Fruit fly (Drosophila melanogaster) whole organism, embryonic: ENCODE results near the gene Ku80.
A peak's percentile ranks its signal among the peaks of the same experiment; 100 is the strongest.

Experiments
- Bdp1 ChIP-seq: fragments of 200-800 bp; sonication (Bioruptor generic); optimal IDR thresholded peaks from 3 replicates; lab custom pipeline; 2016; ENCODE audit warnings: missing biosample characterization, missing genetic modification characterization
- CG10959 ChIP-seq: fragments of 200-800 bp; sonication (Bioruptor generic); IDR thresholded peaks from 2 replicates; pipeline ENCODE4 v1.3.6; 2022; ENCODE audit warnings: missing biosample characterization, missing genetic modification characterization
- CG11398 ChIP-seq: fragments of 200-800 bp; sonication (Bioruptor generic); optimal IDR thresholded peaks from 2 replicates; lab custom pipeline; 2016; ENCODE audit warnings: missing biosample characterization, missing genetic modification characterization
- CG13424 ChIP-seq: fragments of 200-800 bp; sonication (Bioruptor generic); optimal IDR thresholded peaks from 2 replicates; lab custom pipeline; 2019; ENCODE audit warnings: missing biosample characterization, mild to moderate bottlenecking, missing genetic modification characterization, moderate library complexity
- CG13894 ChIP-seq: fragments of 200-800 bp; sonication (Bioruptor generic); optimal IDR thresholded peaks from 3 replicates; lab custom pipeline; 2018; ENCODE audit warnings: missing biosample characterization, mild to moderate bottlenecking, missing genetic modification characterization, moderate library complexity
- CG15269 ChIP-seq: fragments of 200-800 bp; sonication (Bioruptor generic); optimal IDR thresholded peaks from 2 replicates; lab custom pipeline; 2018; ENCODE audit warnings: missing biosample characterization, mild to moderate bottlenecking, missing genetic modification characterization, moderate library complexity
- CG30020 ChIP-seq: fragments of 200-800 bp; optimal IDR thresholded peaks from 2 replicates; lab custom pipeline; 2019; ENCODE audit warnings: missing biosample characterization, mild to moderate bottlenecking, missing genetic modification characterization, moderate library complexity
- CG32772 ChIP-seq: fragments of 200-800 bp; sonication (Bioruptor generic); IDR thresholded peaks from 2 replicates; pipeline ENCODE4 v1.3.6; 2022; ENCODE audit warnings: missing biosample characterization, missing genetic modification characterization
- CG43689 ChIP-seq: fragments of 200-800 bp; sonication (Bioruptor generic); IDR thresholded peaks from 2 replicates; pipeline ENCODE4 v1.3.6; 2022; ENCODE audit warnings: missing biosample characterization, missing genetic modification characterization
- CG4404 ChIP-seq: fragments of 200-800 bp; sonication (Bioruptor generic); IDR thresholded peaks from 2 replicates; pipeline ENCODE4 v1.3.6; 2022; ENCODE audit warnings: missing biosample characterization, missing genetic modification characterization
- CG8089 ChIP-seq: fragments of 200-800 bp; sonication (Bioruptor generic); optimal IDR thresholded peaks from 3 replicates; lab custom pipeline; 2016; ENCODE audit warnings: missing biosample characterization, missing genetic modification characterization
- CG9797 ChIP-seq: fragments of 200-800 bp; sonication (Bioruptor generic); optimal IDR thresholded peaks from 3 replicates; lab custom pipeline; 2018; ENCODE audit warnings: missing biosample characterization, mild to moderate bottlenecking, missing genetic modification characterization
- CTCF ChIP-seq: fragments of 200-800 bp; sonication (Bioruptor generic); optimal IDR thresholded peaks from 2 replicates; lab custom pipeline; 2017; ENCODE audit warnings: missing biosample characterization, mild to moderate bottlenecking, missing genetic modification characterization, moderate library complexity
- Camta ChIP-seq: fragments of 200-800 bp; sonication (Bioruptor generic); optimal IDR thresholded peaks from 2 replicates; lab custom pipeline; 2016; ENCODE audit warnings: missing biosample characterization, missing genetic modification characterization
- Dll ChIP-seq: fragments of 200-800 bp; sonication (Bioruptor generic); IDR thresholded peaks from 4 replicates; pipeline ENCODE4 v1.3.6; 2022; ENCODE audit warnings: missing biosample characterization, missing genetic modification characterization; ENCODE audit not compliant: partially characterized antibody
- Doc3 ChIP-seq: fragments of 200-800 bp; sonication (Bioruptor generic); IDR thresholded peaks from 3 replicates; pipeline ENCODE4 v1.3.6; 2022; ENCODE audit warnings: missing biosample characterization, missing genetic modification characterization; ENCODE audit not compliant: partially characterized antibody
- E2f2 ChIP-seq: fragments of 200-800 bp; sonication (Bioruptor generic); IDR thresholded peaks from 2 replicates; pipeline ENCODE4 v1.3.6; 2022; ENCODE audit warnings: missing biosample characterization, missing genetic modification characterization
- Ets97D ChIP-seq: fragments of 200-800 bp; sonication (Bioruptor generic); optimal IDR thresholded peaks from 3 replicates; lab custom pipeline; 2016; ENCODE audit warnings: missing biosample characterization, missing genetic modification characterization
- Hmr ChIP-seq: fragments of 200-800 bp; sonication (Bioruptor generic); optimal IDR thresholded peaks from 3 replicates; lab custom pipeline; 2017; ENCODE audit warnings: mild to moderate bottlenecking, missing biosample characterization, missing genetic modification reagents, missing genetic modification characterization
- Hr3 ChIP-seq: fragments of 200-800 bp; sonication (Bioruptor generic); optimal IDR thresholded peaks from 3 replicates; lab custom pipeline; 2016; ENCODE audit warnings: missing biosample characterization, missing genetic modification characterization
- NfI ChIP-seq: fragments of 200-800 bp; sonication (Bioruptor generic); optimal IDR thresholded peaks from 3 replicates; lab custom pipeline; 2018; ENCODE audit warnings: missing biosample characterization, mild to moderate bottlenecking, missing genetic modification characterization, moderate library complexity
- Oaz ChIP-seq: fragments of 200-800 bp; sonication (Bioruptor generic); IDR thresholded peaks from 2 replicates; pipeline ENCODE4 v1.3.6; 2022; ENCODE audit warnings: missing biosample characterization, missing genetic modification characterization
- Optix ChIP-seq: fragments of 200-800 bp; sonication (Bioruptor generic); IDR thresholded peaks from 3 replicates; pipeline ENCODE4 v1.3.6; 2022; ENCODE audit warnings: missing biosample characterization, missing genetic modification characterization
- Ptx1 ChIP-seq: fragments of 200-800 bp; sonication (Bioruptor generic); IDR thresholded peaks from 2 replicates; pipeline ENCODE4 v1.3.6; 2022; ENCODE audit warnings: missing biosample characterization, missing genetic modification characterization
- Six4 ChIP-seq: fragments of 200-800 bp; sonication (Bioruptor generic); optimal IDR thresholded peaks from 2 replicates; lab custom pipeline; 2016; ENCODE audit warnings: missing biosample characterization, missing genetic modification characterization
- abd-A ChIP-seq: fragments of 200-800 bp; sonication (Bioruptor generic); optimal IDR thresholded peaks from 3 replicates; lab custom pipeline; 2019; ENCODE audit warnings: missing biosample characterization, mild to moderate bottlenecking, missing genetic modification characterization, moderate library complexity
- amos ChIP-seq: fragments of 200-800 bp; sonication (Bioruptor generic); IDR thresholded peaks from 2 replicates; pipeline ENCODE4 v1.3.6; 2022; ENCODE audit warnings: missing biosample characterization, missing genetic modification characterization; ENCODE audit not compliant: partially characterized antibody
- bsh ChIP-seq, 2 experiments: fragments of 200-800 bp; sonication (Bioruptor generic); optimal IDR thresholded peaks; 2 replicates each; lab custom pipeline; 2017 to 2018; ENCODE audit warnings: mild to moderate bottlenecking in 2 of 2, missing biosample characterization in 2 of 2, missing genetic modification characterization in 2 of 2, moderate library complexity in 1 of 2
- danr ChIP-seq: fragments of 200-800 bp; sonication (Bioruptor generic); IDR thresholded peaks from 2 replicates; pipeline ENCODE4 v1.3.6; 2022; ENCODE audit warnings: missing biosample characterization, missing genetic modification characterization
- dmrt11E ChIP-seq: fragments of 200-800 bp; sonication (Bioruptor generic); optimal IDR thresholded peaks from 3 replicates; lab custom pipeline; 2018; ENCODE audit warnings: missing biosample characterization, mild to moderate bottlenecking, missing genetic modification characterization, moderate library complexity
- fu2 ChIP-seq: fragments of 200-800 bp; sonication (Bioruptor generic); optimal IDR thresholded peaks from 2 replicates; lab custom pipeline; 2016; ENCODE audit warnings: missing biosample characterization, missing genetic modification characterization
- hb ChIP-seq: fragments of 200-800 bp; sonication (Bioruptor generic); IDR thresholded peaks from 3 replicates; pipeline ENCODE4 v1.3.6; 2022; ENCODE audit warnings: missing biosample characterization, missing genetic modification characterization; ENCODE audit not compliant: partially characterized antibody
- hbn ChIP-seq: fragments of 200-800 bp; sonication (Bioruptor generic); IDR thresholded peaks from 2 replicates; pipeline ENCODE4 v1.3.6; 2022; ENCODE audit warnings: missing biosample characterization, missing genetic modification characterization; ENCODE audit not compliant: partially characterized antibody
- mld ChIP-seq: fragments of 200-800 bp; sonication (Bioruptor generic); IDR thresholded peaks from 3 replicates; pipeline ENCODE4 v1.3.6; 2022; ENCODE audit warnings: missing biosample characterization, missing genetic modification characterization; ENCODE audit not compliant: partially characterized antibody
- pzg ChIP-seq: fragments of 200-800 bp; sonication (Bioruptor generic); optimal IDR thresholded peaks from 3 replicates; lab custom pipeline; 2018; ENCODE audit warnings: missing biosample characterization, mild to moderate bottlenecking, missing genetic modification characterization, moderate library complexity
- sim ChIP-seq: fragments of 200-800 bp; sonication (Bioruptor generic); IDR thresholded peaks from 2 replicates; pipeline ENCODE4 v1.3.6; 2022; ENCODE audit warnings: missing biosample characterization, missing genetic modification characterization
- stc ChIP-seq: fragments of 200-800 bp; sonication (Bioruptor generic); IDR thresholded peaks from 2 replicates; pipeline ENCODE4 v1.3.6; 2022; ENCODE audit warnings: missing biosample characterization, missing genetic modification characterization
- unc-4 ChIP-seq: fragments of 200-800 bp; sonication (Bioruptor generic); IDR thresholded peaks from 2 replicates; pipeline ENCODE4 v1.3.6; 2022; ENCODE audit warnings: missing biosample characterization, missing genetic modification characterization; ENCODE audit not compliant: partially characterized antibody
- wor ChIP-seq: fragments of 200-800 bp; sonication (Bioruptor generic); IDR thresholded peaks from 2 replicates; pipeline ENCODE4 v1.3.6; 2022; ENCODE audit warnings: missing biosample characterization, missing genetic modification characterization
- zen2 ChIP-seq: fragments of 200-800 bp; sonication (Bioruptor generic); IDR thresholded peaks from 3 replicates; pipeline ENCODE4 v1.3.6; 2022; ENCODE audit warnings: missing biosample characterization, missing genetic modification characterization; ENCODE audit not compliant: partially characterized antibody

Ku80 gene

dm6 chr2L:15770978-15771377 lies at the start of gene Ku80 (continued):
- TF ChIP-seq CG30020 (tag; lab: Kevin White, UChicago), result no peak
- TF ChIP-seq Ptx1, result no peak
- no peak for TF ChIP-seq CG13894 (tag; lab: Kevin White, UChicago)
- TF ChIP-seq CG32772, result no peak
- no peak for TF ChIP-seq fu2
- TF ChIP-seq Hr3 (GFP tag; lab: Kevin White, UChicago), result no peak
- no peak for TF ChIP-seq CG11398
- TF ChIP-seq CG9797 (GFP tag; lab: Kevin White, UChicago), result peak; percentile 0
- TF ChIP-seq unc-4 (GFP tag; lab: Robert Waterston, UW), result peak; percentile 59; the same call in 1 of the 2 replicates
- no peak for TF ChIP-seq CTCF (GFP tag; lab: Kevin White, UChicago)
- no peak for TF ChIP-seq CG10959 (GFP tag; lab: Robert Waterston, UW)
- peak; percentile 48; the same call in 2 of the 3 replicates for TF ChIP-seq hb (GFP tag; lab: Robert Waterston, UW)
- no peak for TF ChIP-seq Optix (GFP tag; lab: Robert Waterston, UW)
- peak; percentile 65 for TF ChIP-seq amos (GFP tag; lab: Robert Waterston, UW)
- TF ChIP-seq E2f2, result peak; percentile 80
- no peak for TF ChIP-seq sim (GFP tag; lab: Robert Waterston, UW)
- no peak for TF ChIP-seq NfI (GFP tag; lab: Kevin White, UChicago)
- TF ChIP-seq Hmr (GFP tag; lab: Kevin White, UChicago), result no peak
- TF ChIP-seq hbn (GFP tag; lab: Robert Waterston, UW), result peak; percentile 64
- no peak for TF ChIP-seq bsh (GFP tag; optimal IDR thresholded peaks at IDR 0.05; lab: Kevin White, UChicago)
- no peak for TF ChIP-seq Six4
- no peak for TF ChIP-seq dmrt11E
- no peak for TF ChIP-seq Camta (GFP tag; lab: Kevin White, UChicago)
- no peak for TF ChIP-seq CG4404
- peak; percentile 27 for TF ChIP-seq Ets97D (GFP tag; lab: Kevin White, UChicago)
- TF ChIP-seq pzg, result peak; percentile 65
- peak; percentile 54; the same call in 1 of the 3 replicates for TF ChIP-seq mld (GFP tag; lab: Robert Waterston, UW)
- TF ChIP-seq CG43689 (GFP tag; lab: Robert Waterston, UW), result no peak
- peak; percentile 47; the same call in 1 of the 3 replicates for TF ChIP-seq Doc3
- TF ChIP-seq zen2 (GFP tag; lab: Robert Waterston, UW), result peak; percentile 47; the same call in 1 of the 3 replicates
- no peak for TF ChIP-seq CG8089 (GFP tag; lab: Kevin White, UChicago)
- TF ChIP-seq Dll, result peak; percentile 71; the same call in 3 of the 4 replicates
- no peak for TF ChIP-seq CG15269 (tag; lab: Kevin White, UChicago)

- TF ChIP-seq danr (GFP tag; lab: Robert Waterston, UW) (no peak), CG32772 (no peak), Oaz (GFP tag; lab: Robert Waterston, UW) (no peak), stc (no peak), wor (no peak)
Observed at dm6 chr2L:15812041-15812440, 41.1 kb upstream of the Ku80 start, which contains the start of gene CG42876. TSS of gene CG42876 (minus strand) at chr2L:15812141.

- TF ChIP-seq Bdp1 (GFP tag; lab: Kevin White, UChicago) (no peak), abd-A (peak; percentile 90), CG13424 (no peak)
Observed at dm6 chr2L:15796300-15796699, 25.3 kb upstream of the Ku80 start.
